Fruit fly (Drosophila melanogaster): ENCODE results near the gene CG4598.
A peak's percentile ranks its signal among the peaks of the same experiment; 100 is the strongest.

Gene CG4598

DNA sequence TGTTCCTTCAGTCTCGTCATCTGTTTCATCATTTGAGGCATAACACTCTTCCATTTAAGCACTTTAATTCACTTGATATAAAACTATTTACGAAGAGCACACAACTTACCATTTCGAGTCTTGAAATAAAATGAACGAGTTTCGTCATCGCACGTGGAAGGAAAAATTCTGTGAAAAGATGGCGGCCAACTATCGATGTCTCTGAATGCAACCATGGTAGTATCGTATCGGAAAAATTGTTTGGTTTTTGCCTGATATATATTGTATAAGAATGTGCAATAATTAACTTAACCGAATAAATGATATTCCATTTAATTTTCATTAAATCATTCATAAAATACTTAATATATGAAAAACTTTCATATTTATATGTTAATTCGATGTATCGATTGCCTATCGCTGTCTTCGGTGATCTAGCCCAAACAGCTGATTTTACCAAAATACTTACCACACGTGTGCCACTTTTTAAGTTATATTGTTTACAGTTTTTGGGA lies 23.5 kb upstream of the CG4598 start, which contains the start of gene Bka (continued):
- TF ChIP-seq zfh1 (GFP tag; IDR thresholded peaks at IDR 0.05) (no peak), slou (GFP tag; optimal IDR thresholded peaks at IDR 0.05) (no peak), gsb-n (tag; optimal IDR thresholded peaks at IDR 0.05) (peak; percentile 66), CG33557 (GFP tag; optimal IDR thresholded peaks at IDR 0.05) (peak; percentile 68), rib (GFP tag; IDR thresholded peaks at IDR 0.05) (no peak), Pdp1 (GFP tag; optimal IDR thresholded peaks at IDR 0.05) (peak in 1 of 2 experiments; percentile 81), CG43689 (GFP tag; IDR thresholded peaks at IDR 0.05) (no peak), zen (tag; optimal IDR thresholded peaks at IDR 0.05) (peak; percentile 21), CG1233 (GFP tag; optimal IDR thresholded peaks at IDR 0.05) (peak; percentile 64), NC2β (GFP tag; optimal IDR thresholded peaks at IDR 0.05) (peak; percentile 55), Chrac-16 (GFP tag; optimal IDR thresholded peaks at IDR 0.05) (no peak), CG3838 (GFP tag; optimal IDR thresholded peaks at IDR 0.05) (no peak), Atf-2 (GFP tag; optimal IDR thresholded peaks at IDR 0.05) (no peak), cg (GFP tag; optimal IDR thresholded peaks at IDR 0.05) (no peak), NC2α (GFP tag; optimal IDR thresholded peaks at IDR 0.05) (no peak), wek (GFP tag; optimal IDR thresholded peaks at IDR 0.05) (peak; percentile 40), dysf (GFP tag; IDR thresholded peaks at IDR 0.05) (no peak), Poxn (GFP tag; IDR thresholded peaks at IDR 0.05) (no peak), CG12104 (GFP tag; optimal IDR thresholded peaks at IDR 0.05) (no peak), ems (GFP tag; optimal IDR thresholded peaks at IDR 0.05) (peak; percentile 17), stwl (tag; optimal IDR thresholded peaks at IDR 0.05) (peak; percentile 71), CrebB (tag; optimal IDR thresholded peaks at IDR 0.05) (peak; percentile 79), slp2 (GFP tag; optimal IDR thresholded peaks at IDR 0.05) (no peak), D19B (GFP tag; optimal IDR thresholded peaks at IDR 0.05) (no peak), Hr39 (optimal IDR thresholded peaks at IDR 0.05) (no peak), CG12391 (tag; optimal IDR thresholded peaks at IDR 0.05) (peak; percentile 78), her (GFP tag; optimal IDR thresholded peaks at IDR 0.05) (peak; percentile 40), CG5953 (GFP tag; IDR thresholded peaks at IDR 0.05) (no peak), CG14667 (GFP tag; IDR thresholded peaks at IDR 0.05) (no peak), Dfd (GFP tag; optimal IDR thresholded peaks at IDR 0.05) (no peak), CG12299 (tag; optimal IDR thresholded peaks at IDR 0.05) (peak; percentile 11), Ets65A (GFP tag) (no peak), Nf-YC (tag; optimal IDR thresholded peaks at IDR 0.05) (peak; percentile 63), ttk (GFP tag; IDR thresholded peaks at IDR 0.05) (no peak; the same call in 1 of the 2 replicates), CG10543 (GFP tag; optimal IDR thresholded peaks at IDR 0.05) (peak; percentile 77), YL-1 (GFP tag; optimal IDR thresholded peaks at IDR 0.05) (peak; percentile 96), bowl (GFP tag; IDR thresholded peaks at IDR 0.05) (no peak), kah (GFP tag; optimal IDR thresholded peaks at IDR 0.05) (peak; percentile 45), hkb (optimal IDR thresholded peaks at IDR 0.05) (no peak), hkb (GFP tag; IDR thresholded peaks at IDR 0.05) (peak; percentile 59), Neu2 (GFP tag; optimal IDR thresholded peaks at IDR 0.05; ENCODE audit: borderline replicate concordance) (no peak), CG3065 (GFP tag; optimal IDR thresholded peaks at IDR 0.05) (no peak), CG13624 (GFP tag; optimal IDR thresholded peaks at IDR 0.05) (peak; percentile 31), Nf-YA (GFP tag; IDR thresholded peaks at IDR 0.05) (no peak), Ssrp (tag; optimal IDR thresholded peaks at IDR 0.05) (no peak), CG1603 (tag; optimal IDR thresholded peaks at IDR 0.05) (peak; percentile 78), CG4854 (GFP tag; optimal IDR thresholded peaks at IDR 0.05) (peak; percentile 29), bsh (GFP tag; optimal IDR thresholded peaks at IDR 0.05) (peak in 1 of 2 experiments; percentile 56), br (optimal IDR thresholded peaks at IDR 0.05) (no peak), vnd (GFP tag; IDR thresholded peaks at IDR 0.05; ENCODE audit: partially characterized antibody) (peak; percentile 98), CG17612 (GFP tag; IDR thresholded peaks at IDR 0.05) (no peak), CG1832 (GFP tag; optimal IDR thresholded peaks at IDR 0.05) (no peak), sim (GFP tag; IDR thresholded peaks at IDR 0.05) (no peak)

All from whole organism, embryonic.